Worm (Caenorhabditis elegans): ENCODE results near the gene col-9.

The col-9 gene

ce11 chrX:13603826-13604225, 14.0 kb downstream of the col-9 start, which contains the start of gene F54B11.8:
Gene F54B11.8 (minus strand): TSS chrX:13603926.
- TF ChIP-seq ceh-16 (tag; optimal IDR thresholded peaks at IDR 0.05) (no peak), lin-39 (tag; optimal IDR thresholded peaks at IDR 0.05) (no peak), skn-1 (tag; optimal IDR thresholded peaks at IDR 0.05) (no peak), nhr-77 (tag; optimal IDR thresholded peaks at IDR 0.05) (no peak), nhr-6 (tag; optimal IDR thresholded peaks at IDR 0.05) (no peak), lin-13 (GFP tag; optimal IDR thresholded peaks at IDR 0.05) (no peak), Y55F3AM.14 (GFP tag; optimal IDR thresholded peaks at IDR 0.05) (no peak), unc-55 (GFP tag; optimal IDR thresholded peaks at IDR 0.05) (no peak), blmp-1 (tag; optimal IDR thresholded peaks at IDR 0.05; ENCODE audit: insufficient read depth) (no peak), sma-3 (GFP tag; optimal IDR thresholded peaks at IDR 0.05) (no peak), elt-1 (tag; optimal IDR thresholded peaks at IDR 0.05) (no peak), unc-39 (tag; optimal IDR thresholded peaks at IDR 0.05) (no peak), lsy-2 (tag; optimal IDR thresholded peaks at IDR 0.05) (no peak), gmeb-1 (tag; optimal IDR thresholded peaks at IDR 0.05) (no peak), mab-5 (tag; optimal IDR thresholded peaks at IDR 0.05) (no peak), nhr-11 (tag; optimal IDR thresholded peaks at IDR 0.05) (no peak), F13H6.1 (tag; optimal IDR thresholded peaks at IDR 0.05) (no peak), ztf-1 (GFP tag; conservative IDR thresholded peaks at IDR 0.05) (no peak)

DNA sequence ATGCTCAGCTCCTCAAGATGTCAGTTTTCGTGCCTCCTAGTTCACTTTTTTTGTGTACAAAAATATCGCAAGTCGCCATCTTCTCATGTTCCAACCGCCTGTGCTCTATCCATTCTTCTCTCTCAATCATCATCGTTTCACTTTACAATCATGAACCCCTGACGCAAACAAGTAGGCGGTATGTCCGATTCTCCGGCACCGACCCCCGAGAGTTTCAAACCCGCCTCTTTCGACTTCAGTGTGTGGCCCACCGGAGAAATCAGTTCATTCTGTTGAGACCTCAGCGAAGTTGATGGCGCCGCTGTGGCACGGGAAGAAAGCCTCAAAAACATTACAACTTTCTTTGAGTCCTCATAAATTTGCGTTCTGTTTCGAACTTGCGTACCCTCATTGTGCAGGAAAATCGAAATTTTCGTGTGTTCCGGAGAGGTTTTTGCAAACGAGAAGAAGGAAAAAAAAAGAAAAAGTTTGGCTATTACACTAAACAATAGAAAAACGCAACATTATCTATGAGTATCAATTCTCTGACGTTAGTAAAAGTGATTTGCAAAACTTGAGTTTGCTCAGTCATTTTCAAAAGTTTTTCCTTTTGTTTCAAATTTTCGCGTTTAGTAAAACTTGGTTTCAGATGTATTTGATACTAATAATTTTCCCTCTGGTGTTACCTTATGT, 15.2 kb downstream of the col-9 start, which contains the start of gene F54B11.9:
TSS of gene F54B11.9 (plus strand) at position 622 of the 672 bp plus-strand sequence.
- TF ChIP-seq F13H6.1 (tag; optimal IDR thresholded peaks at IDR 0.05) (peak; percentile 43), nhr-129 (tag; optimal IDR thresholded peaks at IDR 0.05) (peak; percentile 59), aly-2 (tag; optimal IDR thresholded peaks at IDR 0.05) (no peak)

DNA sequence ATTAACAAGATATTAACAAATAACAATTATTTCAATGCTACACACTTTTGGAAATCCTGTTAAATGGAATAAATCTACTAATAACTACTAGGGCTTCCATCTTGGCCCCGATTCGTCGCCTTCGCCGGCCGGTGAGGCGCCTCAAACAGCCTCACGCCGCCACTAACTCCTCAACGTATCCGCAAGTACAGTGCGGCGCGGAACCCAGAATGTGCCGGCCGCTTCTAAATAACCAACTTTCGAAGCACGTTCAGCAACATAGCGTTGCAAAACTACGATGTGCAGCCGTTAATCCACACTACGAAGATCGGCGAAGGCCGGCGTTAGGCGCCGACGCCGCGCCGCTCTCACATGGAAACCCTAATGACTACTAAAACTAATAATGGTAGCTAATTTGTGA, 16.0 kb downstream of the col-9 start:
- no peak for TF ChIP-seq elt-1 (tag; optimal IDR thresholded peaks at IDR 0.05)
- TF ChIP-seq egl-27 (tag; optimal IDR thresholded peaks at IDR 0.05) = no peak
- peak; percentile 26 for TF ChIP-seq snpc-4 (tag; optimal IDR thresholded peaks at IDR 0.05)
- TF ChIP-seq nhr-237 (tag; optimal IDR thresholded peaks at IDR 0.05) = no peak
- no peak for TF ChIP-seq mab-5 (tag; optimal IDR thresholded peaks at IDR 0.05)

ce11 chrX:13610040-13610439, 20.2 kb downstream of the col-9 start:
- TF ChIP-seq ztf-1 (GFP tag; conservative IDR thresholded peaks at IDR 0.05) (no peak), ama-1 (optimal IDR thresholded peaks at IDR 0.05) (no peak), nhr-23 (tag; optimal IDR thresholded peaks at IDR 0.05) (no peak), blmp-1 (tag; optimal IDR thresholded peaks at IDR 0.05; ENCODE audit: insufficient read depth) (no peak), unc-39 (tag; optimal IDR thresholded peaks at IDR 0.05) (no peak), fos-1 (tag; optimal IDR thresholded peaks at IDR 0.05) (no peak), nhr-25 (tag; optimal IDR thresholded peaks at IDR 0.05) (no peak), ztf-11 (tag; optimal IDR thresholded peaks at IDR 0.05) (no peak), ztf-4 (tag; optimal IDR thresholded peaks at IDR 0.05) (no peak), mbf-1 (tag; optimal IDR thresholded peaks at IDR 0.05) (no peak), F13H6.1 (tag; optimal IDR thresholded peaks at IDR 0.05) (no peak), dmd-4 (tag; optimal IDR thresholded peaks at IDR 0.05) (no peak), sma-9 (GFP tag; optimal IDR thresholded peaks at IDR 0.05) (no peak), sma-9 (tag; optimal IDR thresholded peaks at IDR 0.05) (no peak), lin-11 (tag; optimal IDR thresholded peaks at IDR 0.05) (no peak), nhr-10 (tag; optimal IDR thresholded peaks at IDR 0.05) (no peak), lin-13 (GFP tag; optimal IDR thresholded peaks at IDR 0.05) (no peak), mab-5 (tag; optimal IDR thresholded peaks at IDR 0.05) (no peak), aly-2 (tag; optimal IDR thresholded peaks at IDR 0.05) (no peak), nhr-237 (tag; optimal IDR thresholded peaks at IDR 0.05) (no peak)

DNA sequence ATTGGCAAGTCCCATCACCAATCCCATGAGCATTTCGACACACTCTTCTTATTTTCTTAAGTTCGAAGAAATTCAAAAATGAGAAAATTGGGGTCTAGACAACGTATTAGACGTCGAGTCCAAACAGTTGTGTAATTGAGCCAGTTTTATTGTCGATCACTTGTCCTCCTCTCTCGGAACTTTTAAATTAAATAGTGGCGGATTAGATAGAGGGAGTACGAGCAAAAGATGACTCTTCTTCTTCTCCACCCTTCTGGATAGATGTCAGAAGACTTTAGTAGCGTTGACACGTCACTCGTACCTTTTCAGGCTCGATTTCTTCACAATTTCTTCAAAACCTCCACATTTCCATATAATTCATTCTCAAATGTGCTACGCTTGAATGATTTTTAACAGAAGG, 25.3 kb downstream of the col-9 start:
- TF ChIP-seq lsy-2 (tag; optimal IDR thresholded peaks at IDR 0.05) = no peak
- TF ChIP-seq nhr-237 (tag; optimal IDR thresholded peaks at IDR 0.05) = no peak
- TF ChIP-seq nhr-6 (tag; optimal IDR thresholded peaks at IDR 0.05) = no peak
- TF ChIP-seq sma-9 (GFP tag; optimal IDR thresholded peaks at IDR 0.05) = no peak
- TF ChIP-seq sma-9 (tag; optimal IDR thresholded peaks at IDR 0.05) = no peak
- TF ChIP-seq nhr-10 (tag; optimal IDR thresholded peaks at IDR 0.05) = no peak
- no peak for TF ChIP-seq peb-1 (tag; optimal IDR thresholded peaks at IDR 0.05)
- no peak for TF ChIP-seq gmeb-1 (tag; optimal IDR thresholded peaks at IDR 0.05)
- no peak for TF ChIP-seq ceh-82 (tag; optimal IDR thresholded peaks at IDR 0.05)
- TF ChIP-seq sma-3 (GFP tag; optimal IDR thresholded peaks at IDR 0.05) = no peak
- no peak for TF ChIP-seq unc-62 (GFP tag; optimal IDR thresholded peaks at IDR 0.05)
- TF ChIP-seq skn-1 (tag; optimal IDR thresholded peaks at IDR 0.05) = no peak

Data from whole organism, L2 larva.